Worm (Caenorhabditis elegans) whole organism, L2 larva: ENCODE measurements around the gene affl-2.

ENCODE experiments used
- R02D3.7 ChIP-seq: fragments of 150-350 bp; optimal IDR thresholded peaks from 2 replicates; lab custom pipeline; 2014; ENCODE audit warnings: missing biosample characterization, missing genetic modification characterization
- ama-1 ChIP-seq: fragments of 150-350 bp; optimal IDR thresholded peaks from 2 replicates; lab custom pipeline; 2018; ENCODE audit warnings: inconsistent platforms
- ceh-82 ChIP-seq: fragments of 150-350 bp; optimal IDR thresholded peaks from 2 replicates; lab custom pipeline; 2014; ENCODE audit warnings: missing biosample characterization, missing genetic modification characterization
- elt-3 ChIP-seq: sonication (generic microtip); optimal IDR thresholded peaks from 2 replicates; lab custom pipeline; 2017; ENCODE audit warnings: missing biosample characterization, missing genetic modification characterization
- fos-1 ChIP-seq: fragments of 150-350 bp; optimal IDR thresholded peaks from 2 replicates; lab custom pipeline; 2014; ENCODE audit warnings: missing biosample characterization, missing genetic modification characterization
- nhr-11 ChIP-seq: fragments of 150-350 bp; optimal IDR thresholded peaks from 2 replicates; lab custom pipeline; 2014; ENCODE audit warnings: missing biosample characterization, missing genetic modification characterization
- nhr-12 ChIP-seq: fragments of 150-350 bp; optimal IDR thresholded peaks from 2 replicates; lab custom pipeline; 2014; ENCODE audit warnings: missing biosample characterization, missing genetic modification characterization
- nhr-25 ChIP-seq: fragments of 150-350 bp; sonication (generic microtip); optimal IDR thresholded peaks from 3 replicates; lab custom pipeline; 2014; ENCODE audit warnings: missing biosample characterization, missing genetic modification characterization
- nhr-77 ChIP-seq: fragments of 150-350 bp; optimal IDR thresholded peaks from 2 replicates; lab custom pipeline; 2014; ENCODE audit warnings: missing biosample characterization, missing genetic modification characterization
- snpc-4 ChIP-seq: fragments of 150-350 bp; optimal IDR thresholded peaks from 2 replicates; lab custom pipeline; 2014; ENCODE audit warnings: missing biosample characterization, missing genetic modification characterization

DNA sequence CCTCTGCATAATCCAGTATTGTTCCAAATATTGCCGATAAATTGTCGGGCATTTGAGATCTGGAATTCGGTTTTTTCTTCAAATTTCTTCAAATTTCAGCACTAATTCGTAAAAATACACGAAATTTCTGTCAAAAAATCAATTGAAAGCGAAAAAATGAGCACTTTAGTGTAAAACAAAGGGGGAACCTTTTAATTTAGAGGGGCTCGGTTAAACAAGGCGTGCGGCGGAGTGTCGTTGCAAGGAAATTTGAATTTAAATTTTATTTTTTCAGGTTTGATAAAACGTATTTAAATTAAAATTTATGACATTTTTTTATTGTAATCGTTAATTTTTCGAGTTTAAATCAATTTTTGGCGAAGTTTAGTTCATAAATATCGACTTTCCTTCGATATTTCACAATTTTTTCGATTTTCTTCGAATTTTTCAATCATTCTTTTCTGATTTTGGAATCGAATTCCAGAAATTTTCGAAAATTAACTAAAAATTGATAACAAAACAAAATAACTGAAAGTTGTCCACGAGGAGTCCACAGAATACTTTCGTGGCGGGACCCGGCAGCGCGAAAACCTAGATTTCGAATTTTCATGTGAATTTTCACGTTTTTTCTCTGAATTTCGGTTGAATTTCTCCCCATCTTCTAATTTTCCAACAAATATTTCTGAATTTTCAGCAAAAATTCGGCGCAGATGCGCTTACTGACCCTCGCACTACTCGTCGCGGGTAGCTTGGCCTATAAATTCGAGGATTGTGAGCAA, 37.1 kb downstream of the affl-2 start, which contains the start of the genes magu-1 and nemp-1:
- no peak for TF ChIP-seq nhr-77 (tag; lab: Kevin White, UChicago)
- no peak for TF ChIP-seq ama-1 (lab: Kevin White, UChicago)
- no peak for TF ChIP-seq elt-3 (tag; lab: Kevin White, UChicago)
- TF ChIP-seq ceh-82 (tag; lab: Kevin White, UChicago) = no peak
- no peak for TF ChIP-seq nhr-25 (tag; lab: Kevin White, UChicago)
- no peak for TF ChIP-seq fos-1 (tag; lab: Kevin White, UChicago)
- no peak for TF ChIP-seq R02D3.7 (tag; lab: Kevin White, UChicago)
- TF ChIP-seq snpc-4 (tag; lab: Kevin White, UChicago) = no peak
- no peak for TF ChIP-seq nhr-12
- no peak for TF ChIP-seq nhr-11 (tag; lab: Kevin White, UChicago)
